Worm (Caenorhabditis elegans) whole organism, young adult: ENCODE measurements around the gene B0302.4.

Experiments
- F49E8.2 ChIP-seq: sonication (generic microtip); optimal IDR thresholded peaks from 3 replicates; lab custom pipeline; 2017; ENCODE audit warnings: missing genetic modification characterization, mild to moderate bottlenecking, missing compliant biosample characterization, antibody characterized with exemption, moderate library complexity; ENCODE audit not compliant: insufficient read depth
- ccch-3 ChIP-seq: fragments of 200-800 bp; sonication (Bioruptor generic); optimal IDR thresholded peaks from 2 replicates; lab custom pipeline; 2018; ENCODE audit warnings: mild to moderate bottlenecking, missing genetic modification characterization, missing compliant biosample characterization
- cebp-1 ChIP-seq, 2 experiments: fragments of 200-800 bp in 1 of 2; sonication (Bioruptor generic) in 1 of 2; sonication (generic microtip) in 1 of 2; IDR thresholded peaks in 1 of 2; optimal IDR thresholded peaks in 1 of 2; 2 replicates each; pipeline versions ENCODE4 v1.3.6 to Lab custom; 2017 to 2022; ENCODE audit warnings: missing compliant biosample characterization in 2 of 2, missing genetic modification characterization in 2 of 2, mild to moderate bottlenecking in 1 of 2, missing genetic modification reagents in 1 of 2, moderate library complexity in 1 of 2
- lir-1 ChIP-seq: fragments of 200-800 bp; sonication (Bioruptor generic); conservative IDR thresholded peaks from 2 replicates; pipeline ENCODE4 v1.3.6; 2022; ENCODE audit warnings: missing genetic modification reagents, missing genetic modification characterization, missing compliant biosample characterization
- pha-4 ChIP-seq: fragments of 150-350 bp; sonication (generic microtip); optimal IDR thresholded peaks from 2 replicates; lab custom pipeline; 2014; ENCODE audit warnings: missing biosample characterization, missing genetic modification reagents, missing genetic modification characterization
- sea-2 ChIP-seq: fragments of 200-800 bp; sonication (Bioruptor generic); IDR thresholded peaks from 2 replicates; pipeline ENCODE4 v1.3.6; 2022; ENCODE audit warnings: missing genetic modification characterization, missing compliant biosample characterization
- unc-62 ChIP-seq: fragments of 150-350 bp; optimal IDR thresholded peaks from 2 replicates; lab custom pipeline; 2014; ENCODE audit warnings: missing biosample characterization, missing genetic modification reagents, missing genetic modification characterization

DNA sequence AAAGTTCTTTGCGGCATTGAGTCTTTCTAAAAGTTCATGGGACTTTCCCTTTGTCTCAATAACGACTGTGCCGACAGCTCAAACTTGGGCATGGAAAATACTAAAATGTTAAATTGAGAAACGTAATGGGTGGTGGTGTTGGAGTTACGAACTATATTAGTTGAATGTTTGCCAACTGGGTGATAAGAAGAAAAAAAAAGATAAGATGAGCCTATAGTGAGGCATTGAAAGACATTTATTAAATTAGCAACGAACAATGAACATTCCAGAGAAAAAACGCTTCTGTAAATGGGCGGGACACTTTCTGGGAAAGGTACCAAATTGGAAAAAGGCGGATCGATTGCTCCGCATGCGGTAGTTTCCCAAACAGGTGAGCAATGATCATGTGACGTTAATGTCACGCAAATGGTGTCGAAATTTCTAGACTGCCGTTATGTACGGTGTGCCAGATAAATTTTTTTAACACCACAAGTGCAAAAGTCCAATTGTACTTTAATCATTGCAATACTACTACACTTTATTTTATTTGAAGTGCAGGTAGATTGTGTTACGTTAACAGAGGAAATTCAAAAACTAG lies 37.3 kb downstream of the B0302.4 start:
- no peak for TF ChIP-seq F49E8.2 (tag; lab: Kevin White, UChicago)
- no peak for TF ChIP-seq unc-62 (GFP tag; lab: Kevin White, UChicago)
- TF ChIP-seq ccch-3 (GFP tag; lab: Kevin White, UChicago): no peak
- TF ChIP-seq lir-1 (GFP tag; lab: Robert Waterston, UW): no peak
- TF ChIP-seq sea-2 (GFP tag; lab: Robert Waterston, UW): no peak
- no peak for TF ChIP-seq pha-4
- no peak; the same call in 1 of the 2 replicates for TF ChIP-seq cebp-1 (GFP tag; IDR thresholded peaks at IDR 0.05; lab: Robert Waterston, UW)
- TF ChIP-seq cebp-1 (tag; optimal IDR thresholded peaks at IDR 0.05; lab: Kevin White, UChicago): peak; percentile 70
